Fruit fly (Drosophila melanogaster): ENCODE results near the gene CG31323.

Gene CG31323

DNA sequence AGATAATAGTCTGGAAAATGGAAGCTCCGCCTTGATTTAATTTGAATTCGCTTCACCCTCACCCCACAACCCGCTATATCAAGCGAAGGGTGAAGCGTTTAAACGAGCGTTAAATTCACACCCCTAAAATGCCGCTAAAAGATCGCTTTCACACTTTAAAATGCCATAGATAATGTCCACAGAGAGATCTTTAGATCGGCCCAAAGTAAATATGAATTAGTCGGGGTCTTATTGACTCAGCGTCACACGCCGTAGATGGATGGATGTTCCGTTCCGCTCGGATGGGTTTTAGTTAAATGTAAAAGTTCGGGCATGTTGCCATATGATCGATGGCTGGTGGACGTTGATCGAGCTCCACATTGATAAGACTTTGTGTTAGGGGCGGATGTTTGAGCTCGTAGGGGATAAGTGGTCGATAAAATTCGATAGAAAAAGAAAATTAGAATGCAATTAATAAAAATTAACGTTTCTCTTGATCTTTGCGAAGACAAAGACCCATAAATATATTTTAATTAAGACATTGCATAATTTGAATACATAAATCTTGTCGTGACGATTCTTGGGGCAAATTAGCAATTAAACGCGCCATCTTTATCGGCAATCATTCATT is 57.5 kb downstream of the CG31323 start (continued):
- peak; percentile 58 for TF ChIP-seq fd3F (GFP tag; optimal IDR thresholded peaks at IDR 0.05)
- 0 out of 2 replicates have a peak, but pooled peaks have one; percentile 55 for TF ChIP-seq CG7372 (GFP tag; IDR thresholded peaks at IDR 0.05)
- peak; percentile 63 for TF ChIP-seq Sry-δ (GFP tag; optimal IDR thresholded peaks at IDR 0.05)
- peak; percentile 58 for TF ChIP-seq Ptx1 (GFP tag; IDR thresholded peaks at IDR 0.05)
- TF ChIP-seq CG4360 (GFP tag; IDR thresholded peaks at IDR 0.05): peak; percentile 75
- TF ChIP-seq lola (GFP tag; optimal IDR thresholded peaks at IDR 0.05): peak in 1 of 3 experiments; percentile 56
- peak; percentile 60 for TF ChIP-seq pum (GFP tag; optimal IDR thresholded peaks at IDR 0.05)
- TF ChIP-seq croc (GFP tag; conservative IDR thresholded peaks at IDR 0.05): peak; percentile 51
- peak; percentile 66 for TF ChIP-seq CG32772 (GFP tag; IDR thresholded peaks at IDR 0.05)
- TF ChIP-seq fd102C (GFP tag; optimal IDR thresholded peaks at IDR 0.05): peak; percentile 60
- TF ChIP-seq shn (GFP tag; optimal IDR thresholded peaks at IDR 0.05): peak; percentile 80
- peak; percentile 96 for TF ChIP-seq kni (GFP tag; optimal IDR thresholded peaks at IDR 0.05)
- no peak for TF ChIP-seq Sin3A (optimal IDR thresholded peaks at IDR 0.05)
- peak; percentile 85 for TF ChIP-seq CG18619 (GFP tag; optimal IDR thresholded peaks at IDR 0.05)
- peak; percentile 90 for TF ChIP-seq CG5953 (GFP tag; IDR thresholded peaks at IDR 0.05)
- peak; percentile 44 for TF ChIP-seq twi (tag; optimal IDR thresholded peaks at IDR 0.05)
- TF ChIP-seq CG18011 (GFP tag; optimal IDR thresholded peaks at IDR 0.05): peak; percentile 45
- peak; percentile 53; the same call in 1 of the 3 replicates for TF ChIP-seq CG2889 (GFP tag; IDR thresholded peaks at IDR 0.05)
- peak; percentile 73 for TF ChIP-seq sima (GFP tag; optimal IDR thresholded peaks at IDR 0.05)
- TF ChIP-seq Hr39 (optimal IDR thresholded peaks at IDR 0.05): no peak
- TF ChIP-seq Neu2 (GFP tag; optimal IDR thresholded peaks at IDR 0.05; ENCODE audit: borderline replicate concordance): no peak
- peak; percentile 87 for TF ChIP-seq CG9727 (GFP tag; optimal IDR thresholded peaks at IDR 0.05)
- peak; percentile 36; the same call in 1 of the 2 replicates for TF ChIP-seq GATAe (GFP tag; conservative IDR thresholded peaks at IDR 0.05)
- peak; percentile 66 for TF ChIP-seq CoRest (tag; optimal IDR thresholded peaks at IDR 0.05)
- TF ChIP-seq Hand (GFP tag; optimal IDR thresholded peaks at IDR 0.05): peak; percentile 43
- peak; percentile 1 for TF ChIP-seq Chrac-16 (GFP tag; optimal IDR thresholded peaks at IDR 0.05)
- TF ChIP-seq sob (GFP tag; IDR thresholded peaks at IDR 0.05): peak; percentile 90
- TF ChIP-seq CG6854 (GFP tag; optimal IDR thresholded peaks at IDR 0.05): peak; percentile 76
- TF ChIP-seq CG1024 (GFP tag; IDR thresholded peaks at IDR 0.05): peak; percentile 83
- peak; percentile 88 for TF ChIP-seq CG1603 (tag; optimal IDR thresholded peaks at IDR 0.05)
- TF ChIP-seq cato (GFP tag; optimal IDR thresholded peaks at IDR 0.05; ENCODE audit: borderline replicate concordance): peak; percentile 76
- 0 out of 3 replicates have a peak, but pooled peaks have one; percentile 15 for TF ChIP-seq CG2199 (GFP tag; IDR thresholded peaks at IDR 0.05)
- TF ChIP-seq otp (GFP tag; IDR thresholded peaks at IDR 0.05): peak; percentile 90
- TF ChIP-seq yki (optimal IDR thresholded peaks at IDR 0.05): no peak
- peak; percentile 83 for TF ChIP-seq vvl (GFP tag; IDR thresholded peaks at IDR 0.05)
- TF ChIP-seq ara (GFP tag; IDR thresholded peaks at IDR 0.05): peak; percentile 90
- peak; percentile 49 for TF ChIP-seq CG13624 (GFP tag; optimal IDR thresholded peaks at IDR 0.05)
- TF ChIP-seq so (GFP tag; IDR thresholded peaks at IDR 0.05): peak; percentile 75; the same call in 2 of the 3 replicates
- TF ChIP-seq ash1 (GFP tag; optimal IDR thresholded peaks at IDR 0.05): peak; percentile 73
- peak; percentile 91 for TF ChIP-seq CG12071 (GFP tag; optimal IDR thresholded peaks at IDR 0.05)
- no peak for TF ChIP-seq dan (GFP tag; IDR thresholded peaks at IDR 0.05)
- peak; percentile 59 for TF ChIP-seq Taf1 (GFP tag; IDR thresholded peaks at IDR 0.05)
- peak; percentile 92 for TF ChIP-seq CG11247 (GFP tag; IDR thresholded peaks at IDR 0.05)
- peak; percentile 86 for TF ChIP-seq org-1 (GFP tag; optimal IDR thresholded peaks at IDR 0.05)
- TF ChIP-seq CG13296 (GFP tag; optimal IDR thresholded peaks at IDR 0.05): peak; percentile 83
- peak; percentile 44; the same call in 1 of the 2 replicates for TF ChIP-seq CG4730 (GFP tag; IDR thresholded peaks at IDR 0.05)
- peak; percentile 56 for TF ChIP-seq Hr3 (GFP tag; optimal IDR thresholded peaks at IDR 0.05)
- peak; percentile 78 for TF ChIP-seq Optix (GFP tag; IDR thresholded peaks at IDR 0.05)
- TF ChIP-seq CG15011 (GFP tag; optimal IDR thresholded peaks at IDR 0.05): peak; percentile 86
- 0 out of 2 replicates have a peak, but pooled peaks have one; percentile 34 for TF ChIP-seq crol (GFP tag; IDR thresholded peaks at IDR 0.05)
- no peak for TF ChIP-seq Doc3 (GFP tag; IDR thresholded peaks at IDR 0.05; ENCODE audit: partially characterized antibody)
